Fruit fly (Drosophila melanogaster) whole organism, prepupa: ENCODE results near the gene CG8142.

Experiments used
- CG10631 ChIP-seq: fragments of 200-800 bp; sonication (Bioruptor generic); optimal IDR thresholded peaks from 2 replicates; lab custom pipeline; 2016; ENCODE audit warnings: missing biosample characterization, missing genetic modification characterization
- CG10669 ChIP-seq: fragments of 200-800 bp; sonication (Bioruptor generic); optimal IDR thresholded peaks from 3 replicates; lab custom pipeline; 2018; ENCODE audit warnings: missing biosample characterization, mild to moderate bottlenecking, missing genetic modification characterization, moderate library complexity
- CG11762 ChIP-seq: fragments of 200-800 bp; sonication (Bioruptor generic); optimal IDR thresholded peaks from 3 replicates; lab custom pipeline; 2016; ENCODE audit warnings: missing biosample characterization, missing genetic modification characterization; ENCODE audit not compliant: insufficient read depth
- CG11902 ChIP-seq: fragments of 200-800 bp; sonication (Bioruptor generic); optimal IDR thresholded peaks from 3 replicates; lab custom pipeline; 2016; ENCODE audit warnings: missing biosample characterization, missing genetic modification characterization
- CG15336 ChIP-seq: fragments of 200-800 bp; sonication (Bioruptor generic); IDR thresholded peaks from 2 replicates; pipeline ENCODE4 v1.3.6; 2022; ENCODE audit warnings: missing biosample characterization, missing genetic modification characterization
- CG1621 ChIP-seq: fragments of 200-800 bp; sonication (Bioruptor generic); optimal IDR thresholded peaks from 3 replicates; lab custom pipeline; 2018; ENCODE audit warnings: missing biosample characterization, mild to moderate bottlenecking, missing genetic modification characterization
- CG3032 ChIP-seq: fragments of 200-800 bp; optimal IDR thresholded peaks from 2 replicates; lab custom pipeline; 2019; ENCODE audit warnings: missing biosample characterization, mild to moderate bottlenecking, missing genetic modification characterization, moderate library complexity
- CG31627 ChIP-seq: fragments of 200-800 bp; sonication (Bioruptor generic); optimal IDR thresholded peaks from 3 replicates; lab custom pipeline; 2016; ENCODE audit warnings: missing biosample characterization, missing genetic modification characterization
- CG32006 ChIP-seq: fragments of 200-800 bp; sonication (Bioruptor generic); optimal IDR thresholded peaks from 3 replicates; lab custom pipeline; 2017; ENCODE audit warnings: missing biosample characterization, mild to moderate bottlenecking, missing genetic modification characterization
- CG34406 ChIP-seq: fragments of 200-800 bp; sonication (Bioruptor generic); optimal IDR thresholded peaks from 3 replicates; lab custom pipeline; 2016; ENCODE audit warnings: missing biosample characterization, missing genetic modification characterization
- CG6163 ChIP-seq: fragments of 200-800 bp; sonication (Bioruptor generic); IDR thresholded peaks from 3 replicates; pipeline ENCODE4 v1.3.6; 2022; ENCODE audit warnings: missing biosample characterization, missing genetic modification characterization
- CG6276 ChIP-seq: fragments of 200-800 bp; sonication (Bioruptor generic); optimal IDR thresholded peaks from 2 replicates; lab custom pipeline; 2017; ENCODE audit warnings: missing biosample characterization, mild to moderate bottlenecking, missing genetic modification characterization
- CG6792 ChIP-seq: fragments of 200-800 bp; sonication (Bioruptor generic); optimal IDR thresholded peaks from 3 replicates; lab custom pipeline; 2016; ENCODE audit warnings: missing biosample characterization, missing genetic modification characterization
- CG6854 ChIP-seq: fragments of 200-800 bp; sonication (Bioruptor generic); optimal IDR thresholded peaks from 2 replicates; lab custom pipeline; 2017; ENCODE audit warnings: missing biosample characterization, mild to moderate bottlenecking, missing genetic modification characterization
- CG7368 ChIP-seq: fragments of 200-800 bp; sonication (Bioruptor generic); optimal IDR thresholded peaks from 3 replicates; lab custom pipeline; 2016; ENCODE audit warnings: missing biosample characterization, missing genetic modification characterization
- CG8119 ChIP-seq: fragments of 200-800 bp; sonication (Bioruptor generic); IDR thresholded peaks from 3 replicates; pipeline ENCODE4 v1.3.6; 2022; ENCODE audit warnings: missing biosample characterization, missing genetic modification characterization
- CG8632 ChIP-seq: fragments of 200-800 bp; sonication (Bioruptor generic); optimal IDR thresholded peaks from 3 replicates; lab custom pipeline; 2016; ENCODE audit warnings: missing biosample characterization, missing genetic modification characterization
- CG9139 ChIP-seq: fragments of 200-800 bp; sonication (Bioruptor generic); optimal IDR thresholded peaks from 3 replicates; lab custom pipeline; 2017; ENCODE audit warnings: missing biosample characterization, mild to moderate bottlenecking, missing genetic modification characterization
- Eip75B ChIP-seq: fragments of 200-800 bp; sonication (Bioruptor generic); optimal IDR thresholded peaks from 3 replicates; lab custom pipeline; 2016; ENCODE audit warnings: missing biosample characterization, missing genetic modification characterization
- Eip78C ChIP-seq: fragments of 200-800 bp; sonication (Bioruptor generic); peaks from one replicate; lab custom pipeline; 2016; ENCODE audit warnings: missing biosample characterization, missing genetic modification characterization
- Eip93F ChIP-seq: fragments of 200-800 bp; sonication (Bioruptor generic); optimal IDR thresholded peaks from 2 replicates; lab custom pipeline; 2016; ENCODE audit warnings: missing biosample characterization, mild to moderate bottlenecking, missing genetic modification characterization
- Ets21C ChIP-seq: fragments of 200-800 bp; sonication (Bioruptor generic); optimal IDR thresholded peaks from 3 replicates; lab custom pipeline; 2016; ENCODE audit warnings: missing biosample characterization, missing genetic modification characterization
- Gug ChIP-seq: fragments of 200-800 bp; sonication (Bioruptor generic); IDR thresholded peaks from 2 replicates; pipeline ENCODE4 v1.3.6; 2022; ENCODE audit warnings: missing biosample characterization, missing genetic modification characterization
- Hr39 ChIP-seq: fragments of 200-800 bp; sonication (Bioruptor generic); optimal IDR thresholded peaks from 2 replicates; lab custom pipeline; 2016; ENCODE audit warnings: missing biosample characterization, missing genetic modification characterization
- Hr4 ChIP-seq: fragments of 200-800 bp; sonication (Bioruptor generic); optimal IDR thresholded peaks from 3 replicates; lab custom pipeline; 2016; ENCODE audit warnings: missing biosample characterization, missing genetic modification characterization
- Lpt ChIP-seq: fragments of 200-800 bp; sonication (Bioruptor generic); optimal IDR thresholded peaks from 3 replicates; lab custom pipeline; 2016; ENCODE audit warnings: missing biosample characterization, missing genetic modification characterization
- Met ChIP-seq: fragments of 200-800 bp; sonication (Bioruptor generic); optimal IDR thresholded peaks from 3 replicates; lab custom pipeline; 2016; ENCODE audit warnings: missing biosample characterization, missing genetic modification characterization
- OdsH ChIP-seq: fragments of 200-800 bp; sonication (Bioruptor generic); optimal IDR thresholded peaks from 3 replicates; lab custom pipeline; 2016; ENCODE audit warnings: missing biosample characterization, missing genetic modification characterization
- Sox102F ChIP-seq: fragments of 200-800 bp; sonication (Bioruptor generic); optimal IDR thresholded peaks from 2 replicates; lab custom pipeline; 2016; ENCODE audit warnings: missing biosample characterization, mild to moderate bottlenecking, missing genetic modification characterization
- acj6 ChIP-seq: fragments of 200-800 bp; sonication (Bioruptor generic); optimal IDR thresholded peaks from 3 replicates; lab custom pipeline; 2016; ENCODE audit warnings: missing biosample characterization, missing genetic modification characterization
- dac ChIP-seq: fragments of 200-800 bp; sonication (Bioruptor generic); optimal IDR thresholded peaks from 2 replicates; lab custom pipeline; 2017; ENCODE audit warnings: missing biosample characterization, mild to moderate bottlenecking, missing genetic modification characterization
- dsx ChIP-seq: fragments of 200-800 bp; optimal IDR thresholded peaks from 3 replicates; lab custom pipeline; 2019; ENCODE audit warnings: missing biosample characterization, mild to moderate bottlenecking, missing genetic modification characterization, moderate library complexity; ENCODE audit not compliant: poor library complexity, severe bottlenecking
- eg ChIP-seq: fragments of 200-800 bp; sonication (Bioruptor generic); IDR thresholded peaks from 3 replicates; pipeline ENCODE4 v1.3.6; 2022; ENCODE audit warnings: missing biosample characterization, missing genetic modification characterization
- esn ChIP-seq: fragments of 200-800 bp; sonication (Bioruptor generic); optimal IDR thresholded peaks from 2 replicates; lab custom pipeline; 2016; ENCODE audit warnings: missing biosample characterization, mild to moderate bottlenecking, missing genetic modification characterization, moderate library complexity
- fd59A ChIP-seq: fragments of 200-800 bp; sonication (Bioruptor generic); optimal IDR thresholded peaks from 2 replicates; lab custom pipeline; 2017; ENCODE audit warnings: missing biosample characterization, mild to moderate bottlenecking, missing genetic modification characterization, missing genetic modification reagents
- fd85E ChIP-seq: fragments of 200-800 bp; sonication (Bioruptor generic); optimal IDR thresholded peaks from 3 replicates; lab custom pipeline; 2016; ENCODE audit warnings: missing biosample characterization, missing genetic modification characterization
- fkh ChIP-seq: fragments of 200-800 bp; sonication (Bioruptor generic); optimal IDR thresholded peaks from 3 replicates; lab custom pipeline; 2017; ENCODE audit warnings: missing biosample characterization, mild to moderate bottlenecking, missing genetic modification characterization, moderate library complexity
- pdm3 ChIP-seq: fragments of 200-800 bp; sonication (Bioruptor generic); optimal IDR thresholded peaks from 3 replicates; lab custom pipeline; 2016; ENCODE audit warnings: missing biosample characterization, missing genetic modification characterization
- spab ChIP-seq: fragments of 200-800 bp; sonication (Bioruptor generic); optimal IDR thresholded peaks from 2 replicates; lab custom pipeline; 2017; ENCODE audit warnings: missing biosample characterization, mild to moderate bottlenecking, missing genetic modification characterization, missing genetic modification reagents
- ss ChIP-seq, 2 experiments: fragments of 200-800 bp; sonication (Bioruptor generic); optimal IDR thresholded peaks; 2 replicates in 1 of 2; 3 replicates in 1 of 2; lab custom pipeline; 2017 to 2018; ENCODE audit warnings: mild to moderate bottlenecking in 2 of 2, missing biosample characterization in 2 of 2, missing genetic modification characterization in 2 of 2, moderate library complexity in 1 of 2
- svp ChIP-seq: fragments of 200-800 bp; sonication (Bioruptor generic); peaks from one replicate; lab custom pipeline; 2016; ENCODE audit warnings: missing biosample characterization, missing genetic modification characterization
- topi ChIP-seq: fragments of 200-800 bp; sonication (Bioruptor generic); optimal IDR thresholded peaks from 3 replicates; lab custom pipeline; 2016; ENCODE audit warnings: missing biosample characterization, missing genetic modification characterization
- vri ChIP-seq: fragments of 200-800 bp; sonication (Bioruptor generic); optimal IDR thresholded peaks from 3 replicates; lab custom pipeline; 2016; ENCODE audit warnings: missing biosample characterization, mild to moderate bottlenecking, missing genetic modification characterization

The CG8142 gene

DNA sequence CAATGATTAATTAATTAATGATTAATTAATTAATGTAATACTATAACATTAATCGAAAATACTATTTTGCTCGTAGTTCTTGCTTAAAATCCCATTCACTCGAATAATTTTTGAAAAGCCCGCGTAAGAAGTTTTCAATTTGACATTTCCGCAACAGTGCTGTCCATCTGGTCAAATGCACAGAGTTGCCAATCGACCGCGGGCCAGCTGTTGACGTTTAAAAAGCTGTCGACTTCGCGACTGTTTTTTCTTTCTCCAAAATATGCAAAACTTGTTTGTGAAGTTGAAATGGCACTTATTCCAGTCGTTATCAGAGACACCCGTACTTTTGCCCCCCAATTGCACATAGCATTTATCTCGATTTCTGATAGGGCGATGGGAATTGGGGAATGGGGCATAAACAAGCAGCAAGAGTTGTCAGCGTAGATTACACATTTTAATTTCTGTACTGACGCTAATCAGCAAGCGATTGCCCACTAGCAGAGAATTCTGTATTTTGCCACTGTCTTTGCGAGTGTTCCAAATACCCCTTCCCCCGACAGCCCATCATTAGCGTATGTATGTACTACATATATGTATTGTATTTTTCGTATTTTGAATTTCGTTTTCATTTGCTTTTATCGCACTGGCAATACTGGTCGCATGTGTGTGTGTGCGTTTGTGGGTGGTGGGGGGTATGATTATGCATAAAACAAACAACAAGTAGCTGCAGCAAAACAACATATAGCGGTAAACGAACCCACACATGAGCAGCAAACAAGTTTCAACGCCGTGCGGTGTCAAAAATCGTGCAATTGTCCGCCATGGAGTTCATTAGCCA is 12.2 kb upstream of the CG8142 start, which contains the start of gene Srx (continued):
- peak; percentile 19 for TF ChIP-seq CG3032
- no peak for TF ChIP-seq spab
- peak; percentile 39 for TF ChIP-seq CG8632
- 0 out of 3 replicates have a peak, but pooled peaks have one; percentile 38 for TF ChIP-seq CG6163 (GFP tag; lab: Robert Waterston, UW)
- peak in 1 of 2 experiments; percentile 52 for TF ChIP-seq ss (GFP tag; optimal IDR thresholded peaks at IDR 0.05; lab: Kevin White, UChicago)
- no peak for TF ChIP-seq Met (GFP tag; lab: Kevin White, UChicago)
- TF ChIP-seq CG6792, result no peak
- peak; percentile 17 for TF ChIP-seq fkh
- no peak for TF ChIP-seq Lpt (GFP tag; lab: Kevin White, UChicago)
- no peak for TF ChIP-seq Sox102F (GFP tag; lab: Kevin White, UChicago)
- TF ChIP-seq Ets21C (GFP tag; lab: Kevin White, UChicago), result no peak
- peak; percentile 15 for TF ChIP-seq acj6 (GFP tag; lab: Kevin White, UChicago)
- no peak for TF ChIP-seq Gug (GFP tag; lab: Robert Waterston, UW)
- no peak for TF ChIP-seq CG11762
- peak; percentile 54 for TF ChIP-seq Eip93F
- TF ChIP-seq CG6276 (GFP tag; lab: Kevin White, UChicago), result no peak
- TF ChIP-seq CG15336 (GFP tag; lab: Robert Waterston, UW), result peak; percentile 50
- TF ChIP-seq CG10669 (GFP tag; lab: Kevin White, UChicago), result no peak
- TF ChIP-seq CG32006 (GFP tag; lab: Kevin White, UChicago), result no peak
- TF ChIP-seq CG1621 (tag; lab: Kevin White, UChicago), result no peak
- no peak for TF ChIP-seq Hr4 (GFP tag; lab: Kevin White, UChicago)
- TF ChIP-seq svp (GFP tag; lab: Kevin White, UChicago), result no peak
- TF ChIP-seq vri (GFP tag; lab: Kevin White, UChicago), result peak; percentile 79
- TF ChIP-seq esn (GFP tag; lab: Kevin White, UChicago), result peak; percentile 50
- TF ChIP-seq, all 60 proteins: peak for 25

dm6 chrX:17856029-17856428 is 11.5 kb upstream of the CG8142 start, which contains the start of gene Mco4:
TSS of gene Mco4 (minus strand) at chrX:17856129.
- no peak for TF ChIP-seq CG3032
- TF ChIP-seq CG6163 (GFP tag; lab: Robert Waterston, UW), result no peak
- no peak for TF ChIP-seq CG8632
- TF ChIP-seq Hr39 (GFP tag; lab: Kevin White, UChicago), result no peak
- no peak for TF ChIP-seq dsx (GFP tag; lab: Kevin White, UChicago)
- TF ChIP-seq fkh, result no peak
- no peak for TF ChIP-seq Hr4 (GFP tag; lab: Kevin White, UChicago)
- no peak for TF ChIP-seq CG9139 (GFP tag; lab: Kevin White, UChicago)
- TF ChIP-seq CG6854 (GFP tag; lab: Kevin White, UChicago), result no peak
- no peak for TF ChIP-seq ss (GFP tag; optimal IDR thresholded peaks at IDR 0.05; lab: Kevin White, UChicago)
- no peak for TF ChIP-seq CG1621 (tag; lab: Kevin White, UChicago)
- no peak for TF ChIP-seq CG8119

- TF ChIP-seq fkh (peak; percentile 89), Lpt (GFP tag; lab: Kevin White, UChicago) (no peak)
- TF ChIP-seq, all 60 proteins: peak for 1
Measured at dm6 chrX:17852457-17852856, 8.0 kb upstream of the CG8142 start, which contains the start of gene CG32554. TSS of gene CG32554 (minus strand) at chrX:17852685.

DNA sequence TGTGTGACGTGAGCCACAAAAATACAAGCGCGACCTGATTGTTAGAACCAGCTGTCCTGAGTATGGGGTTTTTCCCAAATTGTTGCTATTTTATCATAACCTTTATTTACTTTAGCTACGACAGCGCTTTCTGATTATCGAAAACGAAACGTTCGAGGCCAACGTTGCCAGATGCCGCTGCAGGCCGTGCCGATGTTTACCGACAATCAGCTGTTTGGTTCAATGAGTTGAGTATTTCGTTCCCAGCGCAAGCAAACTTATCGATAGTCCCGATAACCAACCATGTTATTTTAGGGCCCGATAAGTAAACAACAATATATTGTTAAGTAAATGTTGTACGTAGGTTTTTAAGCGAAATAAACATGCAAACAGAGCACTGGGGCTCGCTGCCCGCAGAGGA is 5.7 kb upstream of the CG8142 start, which contains the start of the genes CG15814 and Spt7:
CG15814 (minus strand) TSS at position 164 of the 400 bp plus-strand sequence.
Spt7 (plus strand) TSS at position 282 of the 400 bp plus-strand sequence.
- no peak for TF ChIP-seq pdm3 (GFP tag; lab: Kevin White, UChicago)
- TF ChIP-seq Eip75B (GFP tag; lab: Kevin White, UChicago), result no peak
- peak; percentile 100 for TF ChIP-seq fkh
- no peak for TF ChIP-seq CG8632
- TF ChIP-seq OdsH (GFP tag; lab: Kevin White, UChicago), result no peak
- TF ChIP-seq topi (GFP tag; lab: Kevin White, UChicago), result no peak
- no peak for TF ChIP-seq spab
- no peak for TF ChIP-seq CG7368 (GFP tag; lab: Kevin White, UChicago)
- TF ChIP-seq dac (GFP tag; lab: Kevin White, UChicago), result no peak
- TF ChIP-seq fd85E (GFP tag; lab: Kevin White, UChicago), result no peak
- TF ChIP-seq CG11902 (GFP tag; lab: Kevin White, UChicago), result no peak
- no peak for TF ChIP-seq eg (GFP tag; lab: Robert Waterston, UW)
- no peak for TF ChIP-seq CG34406 (GFP tag; lab: Kevin White, UChicago)
- no peak for TF ChIP-seq Met (GFP tag; lab: Kevin White, UChicago)
- 0 out of 3 replicates have a peak, but pooled peaks have one; percentile 16 for TF ChIP-seq CG6163 (GFP tag; lab: Robert Waterston, UW)
- no peak for TF ChIP-seq Gug (GFP tag; lab: Robert Waterston, UW)
- TF ChIP-seq CG31627, result no peak
- no peak for TF ChIP-seq fd59A (GFP tag; lab: Kevin White, UChicago)
- no peak for TF ChIP-seq CG10631 (GFP tag; lab: Kevin White, UChicago)
- no peak for TF ChIP-seq ss (GFP tag; optimal IDR thresholded peaks at IDR 0.05; lab: Kevin White, UChicago)
- peak; percentile 38 for TF ChIP-seq esn (GFP tag; lab: Kevin White, UChicago)
- no peak for TF ChIP-seq CG10669 (GFP tag; lab: Kevin White, UChicago)
- TF ChIP-seq Eip78C (GFP tag; lab: Kevin White, UChicago), result peak; percentile 69
